Fruit fly (Drosophila melanogaster) whole organism, prepupa: ENCODE measurements around the gene CG6254.
A peak's percentile ranks its signal among the peaks of the same experiment; 100 is the strongest.

ENCODE experiments used
- Blimp-1 ChIP-seq: fragments of 200-800 bp; sonication (Bioruptor generic); optimal IDR thresholded peaks from 3 replicates; lab custom pipeline; 2017; ENCODE audit warnings: missing biosample characterization, missing genetic modification characterization, mild to moderate bottlenecking, moderate library complexity, missing genetic modification reagents
- CG10631 ChIP-seq: fragments of 200-800 bp; sonication (Bioruptor generic); optimal IDR thresholded peaks from 2 replicates; lab custom pipeline; 2016; ENCODE audit warnings: missing biosample characterization, missing genetic modification characterization
- CG10669 ChIP-seq: fragments of 200-800 bp; sonication (Bioruptor generic); optimal IDR thresholded peaks from 3 replicates; lab custom pipeline; 2018; ENCODE audit warnings: missing biosample characterization, mild to moderate bottlenecking, missing genetic modification characterization, moderate library complexity
- CG11294 ChIP-seq: fragments of 200-800 bp; sonication (Bioruptor generic); IDR thresholded peaks from 2 replicates; pipeline ENCODE4 v1.3.6; 2022; ENCODE audit warnings: missing biosample characterization, missing genetic modification characterization
- CG11762 ChIP-seq: fragments of 200-800 bp; sonication (Bioruptor generic); optimal IDR thresholded peaks from 3 replicates; lab custom pipeline; 2016; ENCODE audit warnings: missing biosample characterization, missing genetic modification characterization; ENCODE audit not compliant: insufficient read depth
- CG11902 ChIP-seq: fragments of 200-800 bp; sonication (Bioruptor generic); optimal IDR thresholded peaks from 3 replicates; lab custom pipeline; 2016; ENCODE audit warnings: missing biosample characterization, missing genetic modification characterization
- CG15336 ChIP-seq: fragments of 200-800 bp; sonication (Bioruptor generic); IDR thresholded peaks from 2 replicates; pipeline ENCODE4 v1.3.6; 2022; ENCODE audit warnings: missing biosample characterization, missing genetic modification characterization
- CG1621 ChIP-seq: fragments of 200-800 bp; sonication (Bioruptor generic); optimal IDR thresholded peaks from 3 replicates; lab custom pipeline; 2018; ENCODE audit warnings: missing biosample characterization, mild to moderate bottlenecking, missing genetic modification characterization
- CG16779 ChIP-seq: fragments of 200-800 bp; sonication (Bioruptor generic); optimal IDR thresholded peaks from 3 replicates; lab custom pipeline; 2017; ENCODE audit warnings: missing biosample characterization, mild to moderate bottlenecking, missing genetic modification characterization
- CG32006 ChIP-seq: fragments of 200-800 bp; sonication (Bioruptor generic); optimal IDR thresholded peaks from 3 replicates; lab custom pipeline; 2017; ENCODE audit warnings: missing biosample characterization, mild to moderate bottlenecking, missing genetic modification characterization
- CG4318 ChIP-seq: fragments of 200-800 bp; sonication (Bioruptor generic); optimal IDR thresholded peaks from 3 replicates; lab custom pipeline; 2017; ENCODE audit warnings: missing biosample characterization, mild to moderate bottlenecking, missing genetic modification characterization
- CG6163 ChIP-seq: fragments of 200-800 bp; sonication (Bioruptor generic); IDR thresholded peaks from 3 replicates; pipeline ENCODE4 v1.3.6; 2022; ENCODE audit warnings: missing biosample characterization, missing genetic modification characterization
- CG6792 ChIP-seq: fragments of 200-800 bp; sonication (Bioruptor generic); optimal IDR thresholded peaks from 3 replicates; lab custom pipeline; 2016; ENCODE audit warnings: missing biosample characterization, missing genetic modification characterization
- CG6808 ChIP-seq: fragments of 200-800 bp; sonication (Bioruptor generic); optimal IDR thresholded peaks from 3 replicates; lab custom pipeline; 2017; ENCODE audit warnings: missing biosample characterization, missing genetic modification characterization, mild to moderate bottlenecking, moderate library complexity, missing genetic modification reagents
- CG7368 ChIP-seq: fragments of 200-800 bp; sonication (Bioruptor generic); optimal IDR thresholded peaks from 3 replicates; lab custom pipeline; 2016; ENCODE audit warnings: missing biosample characterization, missing genetic modification characterization
- CG8119 ChIP-seq: fragments of 200-800 bp; sonication (Bioruptor generic); IDR thresholded peaks from 3 replicates; pipeline ENCODE4 v1.3.6; 2022; ENCODE audit warnings: missing biosample characterization, missing genetic modification characterization
- CG8319 ChIP-seq: fragments of 200-800 bp; sonication (Bioruptor generic); optimal IDR thresholded peaks from 3 replicates; lab custom pipeline; 2016; ENCODE audit warnings: missing biosample characterization, missing genetic modification characterization
- Eip78C ChIP-seq: fragments of 200-800 bp; sonication (Bioruptor generic); peaks from one replicate; lab custom pipeline; 2016; ENCODE audit warnings: missing biosample characterization, missing genetic modification characterization
- Gug ChIP-seq: fragments of 200-800 bp; sonication (Bioruptor generic); IDR thresholded peaks from 2 replicates; pipeline ENCODE4 v1.3.6; 2022; ENCODE audit warnings: missing biosample characterization, missing genetic modification characterization
- Hr38 ChIP-seq: sonication (Bioruptor generic); optimal IDR thresholded peaks from 2 replicates; lab custom pipeline; 2016; ENCODE audit warnings: missing biosample characterization, missing genetic modification characterization
- Hr39 ChIP-seq: fragments of 200-800 bp; sonication (Bioruptor generic); optimal IDR thresholded peaks from 2 replicates; lab custom pipeline; 2016; ENCODE audit warnings: missing biosample characterization, missing genetic modification characterization
- Hr4 ChIP-seq: fragments of 200-800 bp; sonication (Bioruptor generic); optimal IDR thresholded peaks from 3 replicates; lab custom pipeline; 2016; ENCODE audit warnings: missing biosample characterization, missing genetic modification characterization
- Met ChIP-seq: fragments of 200-800 bp; sonication (Bioruptor generic); optimal IDR thresholded peaks from 3 replicates; lab custom pipeline; 2016; ENCODE audit warnings: missing biosample characterization, missing genetic modification characterization
- OdsH ChIP-seq: fragments of 200-800 bp; sonication (Bioruptor generic); optimal IDR thresholded peaks from 3 replicates; lab custom pipeline; 2016; ENCODE audit warnings: missing biosample characterization, missing genetic modification characterization
- Smox ChIP-seq: fragments of 200-800 bp; sonication (Bioruptor generic); optimal IDR thresholded peaks from 3 replicates; lab custom pipeline; 2016; ENCODE audit warnings: missing biosample characterization, missing genetic modification characterization
- Sox14 ChIP-seq: fragments of 200-800 bp; sonication (Bioruptor generic); optimal IDR thresholded peaks from 3 replicates; lab custom pipeline; 2016; ENCODE audit warnings: missing biosample characterization, missing genetic modification characterization
- achi ChIP-seq: fragments of 200-800 bp; sonication (Bioruptor generic); optimal IDR thresholded peaks from 3 replicates; lab custom pipeline; 2016; ENCODE audit warnings: missing biosample characterization, missing genetic modification characterization
- cyc ChIP-seq: fragments of 200-800 bp; sonication (Bioruptor generic); optimal IDR thresholded peaks from 3 replicates; lab custom pipeline; 2016; ENCODE audit warnings: missing biosample characterization, missing genetic modification characterization
- dac ChIP-seq: fragments of 200-800 bp; sonication (Bioruptor generic); optimal IDR thresholded peaks from 2 replicates; lab custom pipeline; 2017; ENCODE audit warnings: missing biosample characterization, mild to moderate bottlenecking, missing genetic modification characterization
- dsx ChIP-seq: fragments of 200-800 bp; optimal IDR thresholded peaks from 3 replicates; lab custom pipeline; 2019; ENCODE audit warnings: missing biosample characterization, mild to moderate bottlenecking, missing genetic modification characterization, moderate library complexity; ENCODE audit not compliant: poor library complexity, severe bottlenecking
- esn ChIP-seq: fragments of 200-800 bp; sonication (Bioruptor generic); optimal IDR thresholded peaks from 2 replicates; lab custom pipeline; 2016; ENCODE audit warnings: missing biosample characterization, mild to moderate bottlenecking, missing genetic modification characterization, moderate library complexity
- fd59A ChIP-seq: fragments of 200-800 bp; sonication (Bioruptor generic); optimal IDR thresholded peaks from 2 replicates; lab custom pipeline; 2017; ENCODE audit warnings: missing biosample characterization, mild to moderate bottlenecking, missing genetic modification characterization, missing genetic modification reagents
- fd85E ChIP-seq: fragments of 200-800 bp; sonication (Bioruptor generic); optimal IDR thresholded peaks from 3 replicates; lab custom pipeline; 2016; ENCODE audit warnings: missing biosample characterization, missing genetic modification characterization
- lz ChIP-seq: fragments of 200-800 bp; sonication (Bioruptor generic); optimal IDR thresholded peaks from 3 replicates; lab custom pipeline; 2016; ENCODE audit warnings: missing biosample characterization, missing genetic modification characterization
- pdm3 ChIP-seq: fragments of 200-800 bp; sonication (Bioruptor generic); optimal IDR thresholded peaks from 3 replicates; lab custom pipeline; 2016; ENCODE audit warnings: missing biosample characterization, missing genetic modification characterization
- spab ChIP-seq: fragments of 200-800 bp; sonication (Bioruptor generic); optimal IDR thresholded peaks from 2 replicates; lab custom pipeline; 2017; ENCODE audit warnings: missing biosample characterization, mild to moderate bottlenecking, missing genetic modification characterization, missing genetic modification reagents
- ss ChIP-seq, 2 experiments: fragments of 200-800 bp; sonication (Bioruptor generic); optimal IDR thresholded peaks; 2 replicates in 1 of 2; 3 replicates in 1 of 2; lab custom pipeline; 2017 to 2018; ENCODE audit warnings: mild to moderate bottlenecking in 2 of 2, missing biosample characterization in 2 of 2, missing genetic modification characterization in 2 of 2, moderate library complexity in 1 of 2
- svp ChIP-seq: fragments of 200-800 bp; sonication (Bioruptor generic); peaks from one replicate; lab custom pipeline; 2016; ENCODE audit warnings: missing biosample characterization, missing genetic modification characterization
- topi ChIP-seq: fragments of 200-800 bp; sonication (Bioruptor generic); optimal IDR thresholded peaks from 3 replicates; lab custom pipeline; 2016; ENCODE audit warnings: missing biosample characterization, missing genetic modification characterization
- vri ChIP-seq: fragments of 200-800 bp; sonication (Bioruptor generic); optimal IDR thresholded peaks from 3 replicates; lab custom pipeline; 2016; ENCODE audit warnings: missing biosample characterization, mild to moderate bottlenecking, missing genetic modification characterization

CG6254 gene

dm6 chr3R:10144103-10144998, 16.8 kb downstream of the CG6254 start, which contains the start of the genes TAF1B and Invadolysin (continued):
- peak; percentile 41 for TF ChIP-seq Hr39
- TF ChIP-seq svp (GFP tag; lab: Kevin White, UChicago) = peak; percentile 66
- TF ChIP-seq Blimp-1 (GFP tag; lab: Kevin White, UChicago) = no peak
- no peak for TF ChIP-seq CG15336 (GFP tag; lab: Robert Waterston, UW)
- TF ChIP-seq Hr4 (GFP tag; lab: Kevin White, UChicago) = peak; percentile 42
- TF ChIP-seq topi = peak; percentile 53
- no peak for TF ChIP-seq dac (GFP tag; lab: Kevin White, UChicago)
- TF ChIP-seq fd59A = no peak
- TF ChIP-seq CG11762 (GFP tag; lab: Kevin White, UChicago) = no peak
- no peak for TF ChIP-seq Hr38 (GFP tag; lab: Kevin White, UChicago)
- no peak for TF ChIP-seq CG32006
- peak; percentile 76 for TF ChIP-seq dsx (GFP tag; lab: Kevin White, UChicago)
- peak; percentile 43 for TF ChIP-seq lz (GFP tag; lab: Kevin White, UChicago)
- TF ChIP-seq esn = peak; percentile 54
- TF ChIP-seq CG11294 (GFP tag; lab: Robert Waterston, UW) = no peak
- no peak for TF ChIP-seq fd85E (GFP tag; lab: Kevin White, UChicago)
- TF ChIP-seq CG6163 (GFP tag; lab: Robert Waterston, UW) = peak; percentile 21; the same call in 1 of the 3 replicates
- TF ChIP-seq spab = no peak
- peak; percentile 30; the same call in 1 of the 2 replicates for TF ChIP-seq Gug (GFP tag; lab: Robert Waterston, UW)
- TF ChIP-seq Eip78C (GFP tag; lab: Kevin White, UChicago) = peak; percentile 84
- peak; percentile 31 to 41 for TF ChIP-seq ss (GFP tag; optimal IDR thresholded peaks at IDR 0.05; lab: Kevin White, UChicago)
- TF ChIP-seq CG10669 (GFP tag; lab: Kevin White, UChicago) = peak; percentile 5

DNA sequence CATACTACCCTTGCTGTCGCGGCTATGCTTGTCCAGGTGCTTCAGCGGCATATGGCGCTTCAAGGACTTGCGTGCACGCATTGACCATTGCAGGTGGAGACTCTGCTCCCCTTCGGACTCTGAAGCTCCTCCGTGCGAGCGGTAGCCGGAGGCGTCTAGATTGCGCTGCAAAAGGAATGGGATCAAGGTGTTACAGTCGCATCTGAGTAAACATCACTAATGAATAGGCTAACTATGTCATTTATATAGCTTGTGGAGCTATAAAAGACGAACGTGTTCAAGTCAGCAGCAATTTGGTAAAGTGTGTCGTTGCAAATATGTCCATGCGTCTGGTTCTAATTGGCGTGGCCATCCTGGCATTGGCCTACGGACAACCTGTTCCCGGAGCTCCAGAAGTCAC, 18.4 kb downstream of the CG6254 start, which contains the start of gene CG42759:
Gene CG42759, plus strand, starts transcription at position 301 of the 400 bp plus-strand sequence.
- no peak for TF ChIP-seq achi (GFP tag; lab: Kevin White, UChicago)

- no peak for TF ChIP-seq Blimp-1 (GFP tag; lab: Kevin White, UChicago)
- TF ChIP-seq fd85E (GFP tag; lab: Kevin White, UChicago) = no peak
- TF ChIP-seq dsx (GFP tag; lab: Kevin White, UChicago) = no peak
- peak; percentile 4 for TF ChIP-seq vri (GFP tag; lab: Kevin White, UChicago)
- TF ChIP-seq CG10631 (GFP tag; lab: Kevin White, UChicago) = no peak
- peak; percentile 52 for TF ChIP-seq esn
- TF ChIP-seq CG6163 (GFP tag; lab: Robert Waterston, UW) = no peak
- TF ChIP-seq CG4318 (GFP tag; lab: Kevin White, UChicago) = peak; percentile 29
- TF ChIP-seq dac (GFP tag; lab: Kevin White, UChicago) = no peak
- no peak for TF ChIP-seq CG7368 (GFP tag; lab: Kevin White, UChicago)
- peak; percentile 22 for TF ChIP-seq svp (GFP tag; lab: Kevin White, UChicago)
- TF ChIP-seq achi (GFP tag; lab: Kevin White, UChicago) = peak; percentile 27
- TF ChIP-seq CG16779 = peak; percentile 43
- peak; percentile 16 for TF ChIP-seq CG1621 (tag; lab: Kevin White, UChicago)
- TF ChIP-seq Gug (GFP tag; lab: Robert Waterston, UW) = no peak
- TF ChIP-seq Met (GFP tag; lab: Kevin White, UChicago) = peak; percentile 40
- peak; percentile 30 for TF ChIP-seq Smox (GFP tag; lab: Kevin White, UChicago)
- peak; percentile 58 for TF ChIP-seq Sox14 (GFP tag; lab: Kevin White, UChicago)
- peak; percentile 30 for TF ChIP-seq topi
- peak; percentile 24 for TF ChIP-seq pdm3 (GFP tag; lab: Kevin White, UChicago)
- peak; percentile 51; the same call in 1 of the 3 replicates for TF ChIP-seq CG8119 (GFP tag; lab: Robert Waterston, UW)
- TF ChIP-seq CG8319 (GFP tag; lab: Kevin White, UChicago) = no peak
- TF ChIP-seq ss (GFP tag; optimal IDR thresholded peaks at IDR 0.05; lab: Kevin White, UChicago) = peak; percentile 67 to 75
- TF ChIP-seq cyc = peak; percentile 2
- TF ChIP-seq CG11294 (GFP tag; lab: Robert Waterston, UW) = no peak
- peak; percentile 74 for TF ChIP-seq CG6808 (GFP tag; lab: Kevin White, UChicago)
- TF ChIP-seq CG11902 (GFP tag; lab: Kevin White, UChicago) = no peak
- peak; percentile 25 for TF ChIP-seq fd59A
- peak; percentile 2 for TF ChIP-seq CG11762 (GFP tag; lab: Kevin White, UChicago)
- TF ChIP-seq OdsH (GFP tag; lab: Kevin White, UChicago) = peak; percentile 40
- peak; percentile 6 for TF ChIP-seq CG6792 (GFP tag; lab: Kevin White, UChicago)
Measured at dm6 chr3R:10139649-10140598, 21.2 kb downstream of the CG6254 start, which contains the start of gene tws. Gene tws, minus strand, starts transcription at chr3R:10139772.
